Worm (Caenorhabditis elegans) whole organism, L1 larva: ENCODE data around the gene dlc-5.

Source experiments
- efl-3 ChIP-seq: fragments of 200-800 bp; sonication (Bioruptor generic); optimal IDR thresholded peaks from 2 replicates; lab custom pipeline; 2018; ENCODE audit warnings: mild to moderate bottlenecking, missing genetic modification characterization, missing compliant biosample characterization
- elt-2 ChIP-seq: sonication (generic microtip); optimal IDR thresholded peaks from 2 replicates; lab custom pipeline; 2016; ENCODE audit warnings: missing genetic modification characterization, mild to moderate bottlenecking, inconsistent platforms, missing compliant biosample characterization, missing genetic modification reagents
- fos-1 ChIP-seq: fragments of 150-350 bp; optimal IDR thresholded peaks from 2 replicates; lab custom pipeline; 2014; ENCODE audit warnings: missing biosample characterization, missing genetic modification characterization
- hpl-2 ChIP-seq: fragments of 150-350 bp; optimal IDR thresholded peaks from 2 replicates; lab custom pipeline; 2014; ENCODE audit warnings: missing biosample characterization, missing genetic modification reagents, missing genetic modification characterization
- nhr-19 ChIP-seq: fragments of 200-800 bp; sonication (Bioruptor generic); conservative IDR thresholded peaks from 2 replicates; pipeline ENCODE4 v1.3.6; 2022; ENCODE audit warnings: missing genetic modification characterization, missing compliant biosample characterization
- nhr-237 ChIP-seq: fragments of 150-350 bp; optimal IDR thresholded peaks from 2 replicates; lab custom pipeline; 2014; ENCODE audit warnings: missing biosample characterization, missing genetic modification characterization
- nhr-71 ChIP-seq: sonication (generic microtip); optimal IDR thresholded peaks from 2 replicates; lab custom pipeline; 2016; ENCODE audit warnings: mild to moderate bottlenecking, missing genetic modification characterization, moderate library complexity, missing compliant biosample characterization
- nhr-76 ChIP-seq: sonication (generic microtip); optimal IDR thresholded peaks from 2 replicates; lab custom pipeline; 2017; ENCODE audit warnings: missing biosample characterization, missing genetic modification characterization
- pqm-1 ChIP-seq: sonication (generic microtip); optimal IDR thresholded peaks from 3 replicates; lab custom pipeline; 2017; ENCODE audit warnings: missing biosample characterization, missing genetic modification characterization
- snpc-4 ChIP-seq: fragments of 150-350 bp; optimal IDR thresholded peaks from 2 replicates; lab custom pipeline; 2014; ENCODE audit warnings: missing biosample characterization, missing genetic modification characterization
- unc-62 ChIP-seq: fragments of 150-350 bp; optimal IDR thresholded peaks from 2 replicates; lab custom pipeline; 2014; ENCODE audit warnings: missing biosample characterization, missing genetic modification reagents, missing genetic modification characterization
- xbp-1 ChIP-seq: sonication (generic microtip); optimal IDR thresholded peaks from 2 replicates; lab custom pipeline; 2016; ENCODE audit warnings: missing genetic modification characterization, missing compliant biosample characterization
- ztf-4 ChIP-seq: fragments of 150-350 bp; optimal IDR thresholded peaks from 2 replicates; lab custom pipeline; 2014; ENCODE audit warnings: missing biosample characterization, missing genetic modification characterization

- TF ChIP-seq nhr-19 (no peak), nhr-237 (tag; lab: Kevin White, UChicago) (no peak), ztf-4 (no peak), efl-3 (GFP tag; lab: Kevin White, UChicago) (no peak), nhr-76 (tag; lab: Kevin White, UChicago) (no peak), hpl-2 (GFP tag; lab: Kevin White, UChicago) (no peak), elt-2 (tag; lab: Kevin White, UChicago) (no peak), snpc-4 (tag; lab: Kevin White, UChicago) (no peak), pqm-1 (no peak), nhr-71 (no peak), unc-62 (GFP tag; lab: Kevin White, UChicago) (no peak), xbp-1 (tag; lab: Kevin White, UChicago) (no peak), fos-1 (tag; lab: Kevin White, UChicago) (no peak)
Measured at ce11 chrIV:6391566-6391965, 46.4 kb upstream of the dlc-5 start.
